Fruit fly (Drosophila melanogaster) whole organism, embryonic: Measurements from ENCODE around the gene Lerp.

Experiments used
- CG10147 ChIP-seq: fragments of 200-800 bp; sonication (Bioruptor generic); optimal IDR thresholded peaks from 2 replicates; lab custom pipeline; 2019; ENCODE audit warnings: missing biosample characterization, mild to moderate bottlenecking, missing genetic modification characterization, moderate library complexity
- CG10267 ChIP-seq: fragments of 200-800 bp; sonication (Bioruptor generic); optimal IDR thresholded peaks from 2 replicates; lab custom pipeline; 2018; ENCODE audit warnings: missing biosample characterization, mild to moderate bottlenecking, missing genetic modification characterization, moderate library complexity
- CG10321 ChIP-seq: fragments of 200-800 bp; sonication (Bioruptor generic); IDR thresholded peaks from 2 replicates; pipeline ENCODE4 v1.3.6; 2022; ENCODE audit warnings: missing biosample characterization, missing genetic modification characterization
- CG11398 ChIP-seq: fragments of 200-800 bp; sonication (Bioruptor generic); optimal IDR thresholded peaks from 2 replicates; lab custom pipeline; 2016; ENCODE audit warnings: missing biosample characterization, missing genetic modification characterization
- CG11504 ChIP-seq: fragments of 200-800 bp; sonication (Bioruptor generic); optimal IDR thresholded peaks from 3 replicates; lab custom pipeline; 2019; ENCODE audit warnings: missing biosample characterization, mild to moderate bottlenecking, missing genetic modification characterization, moderate library complexity
- CG11695 ChIP-seq: fragments of 200-800 bp; sonication (Bioruptor generic); IDR thresholded peaks from 3 replicates; pipeline ENCODE4 v1.3.6; 2022; ENCODE audit warnings: missing biosample characterization, missing genetic modification characterization
- CG13894 ChIP-seq: fragments of 200-800 bp; sonication (Bioruptor generic); optimal IDR thresholded peaks from 3 replicates; lab custom pipeline; 2018; ENCODE audit warnings: missing biosample characterization, mild to moderate bottlenecking, missing genetic modification characterization, moderate library complexity
- CG14014 ChIP-seq: fragments of 200-800 bp; sonication (Bioruptor generic); IDR thresholded peaks from 2 replicates; pipeline ENCODE4 v1.3.6; 2022; ENCODE audit warnings: missing biosample characterization, missing genetic modification characterization
- CG1529 ChIP-seq: fragments of 200-800 bp; sonication (Bioruptor generic); optimal IDR thresholded peaks from 3 replicates; lab custom pipeline; 2018; ENCODE audit warnings: missing biosample characterization, missing genetic modification characterization
- CG15601 ChIP-seq: fragments of 200-800 bp; sonication (Bioruptor generic); optimal IDR thresholded peaks from 3 replicates; lab custom pipeline; 2019; ENCODE audit warnings: missing biosample characterization, mild to moderate bottlenecking, missing genetic modification characterization, moderate library complexity
- CG1647 ChIP-seq: fragments of 200-800 bp; sonication (Bioruptor generic); optimal IDR thresholded peaks from 3 replicates; lab custom pipeline; 2016; ENCODE audit warnings: missing biosample characterization, missing genetic modification characterization
- CG16813 ChIP-seq: fragments of 200-800 bp; sonication (Bioruptor generic); IDR thresholded peaks from 3 replicates; pipeline ENCODE4 v1.3.6; 2022; ENCODE audit warnings: missing biosample characterization, missing genetic modification characterization; ENCODE audit not compliant: partially characterized antibody
- CG17612 ChIP-seq: fragments of 200-800 bp; sonication (Bioruptor generic); IDR thresholded peaks from 2 replicates; pipeline ENCODE4 v1.3.6; 2022; ENCODE audit warnings: missing biosample characterization, missing genetic modification characterization
- CG2120 ChIP-seq: fragments of 200-800 bp; sonication (Bioruptor generic); optimal IDR thresholded peaks from 3 replicates; lab custom pipeline; 2016; ENCODE audit warnings: missing biosample characterization, missing genetic modification characterization
- CG31365 ChIP-seq: fragments of 200-800 bp; sonication (Bioruptor generic); optimal IDR thresholded peaks from 2 replicates; lab custom pipeline; 2018; ENCODE audit warnings: missing biosample characterization, mild to moderate bottlenecking, missing genetic modification characterization
- CG3407 ChIP-seq: fragments of 200-800 bp; sonication (Bioruptor generic); optimal IDR thresholded peaks from 2 replicates; lab custom pipeline; 2018; ENCODE audit warnings: missing biosample characterization, mild to moderate bottlenecking, missing genetic modification characterization
- CG34422 ChIP-seq: fragments of 200-800 bp; sonication (Bioruptor generic); IDR thresholded peaks from 3 replicates; pipeline ENCODE4 v1.3.6; 2022; ENCODE audit warnings: missing biosample characterization, missing genetic modification characterization
- CG3838 ChIP-seq: fragments of 200-800 bp; sonication (Bioruptor generic); optimal IDR thresholded peaks from 3 replicates; lab custom pipeline; 2016; ENCODE audit warnings: missing biosample characterization, missing genetic modification characterization
- CG6175 ChIP-seq: fragments of 200-800 bp; sonication (Bioruptor generic); IDR thresholded peaks from 3 replicates; pipeline ENCODE4 v1.3.6; 2022; ENCODE audit warnings: missing biosample characterization, missing genetic modification characterization
- CG6654 ChIP-seq: fragments of 200-800 bp; sonication (Bioruptor generic); optimal IDR thresholded peaks from 2 replicates; lab custom pipeline; 2017; ENCODE audit warnings: missing biosample characterization, mild to moderate bottlenecking, missing genetic modification characterization
- CG6683 ChIP-seq: fragments of 200-800 bp; sonication (Bioruptor generic); optimal IDR thresholded peaks from 2 replicates; lab custom pipeline; 2017; ENCODE audit warnings: missing biosample characterization, mild to moderate bottlenecking, missing genetic modification characterization, missing genetic modification reagents
- CG6765 ChIP-seq: fragments of 200-800 bp; sonication (Bioruptor generic); optimal IDR thresholded peaks from 3 replicates; lab custom pipeline; 2017; ENCODE audit warnings: missing biosample characterization, mild to moderate bottlenecking, missing genetic modification characterization
- CG8765 ChIP-seq: fragments of 200-800 bp; sonication (Bioruptor generic); IDR thresholded peaks from 2 replicates; pipeline ENCODE4 v1.3.6; 2022; ENCODE audit warnings: missing biosample characterization, missing genetic modification characterization
- Dek ChIP-seq: fragments of 200-800 bp; sonication (Bioruptor generic); optimal IDR thresholded peaks from 3 replicates; lab custom pipeline; 2019; ENCODE audit warnings: missing biosample characterization, mild to moderate bottlenecking, missing genetic modification characterization, moderate library complexity
- E2f1 ChIP-seq: fragments of 200-800 bp; sonication (Bioruptor generic); IDR thresholded peaks from 2 replicates; pipeline ENCODE4 v1.3.6; 2022; ENCODE audit warnings: missing biosample characterization, missing genetic modification characterization
- Eip74EF ChIP-seq, 2 experiments: fragments of 200-800 bp in 1 of 2; fragments of >200 bp in 1 of 2; sonication (Bioruptor generic) in 1 of 2; optimal IDR thresholded peaks; 2 replicates each; lab custom pipeline; 2017 to 2019; ENCODE audit warnings: missing biosample characterization in 2 of 2, missing genetic modification characterization in 2 of 2, mild to moderate bottlenecking in 1 of 2, moderate library complexity in 1 of 2
- Ets97D ChIP-seq: fragments of 200-800 bp; sonication (Bioruptor generic); optimal IDR thresholded peaks from 3 replicates; lab custom pipeline; 2016; ENCODE audit warnings: missing biosample characterization, missing genetic modification characterization
- Hr78 ChIP-seq, 2 experiments: fragments of 200-800 bp in 1 of 2; fragments of >200 bp in 1 of 2; sonication (Bioruptor generic) in 1 of 2; optimal IDR thresholded peaks; 2 replicates each; lab custom pipeline; 2017 to 2019; ENCODE audit warnings: missing biosample characterization in 2 of 2, missing genetic modification characterization in 2 of 2, mild to moderate bottlenecking in 1 of 2, moderate library complexity in 1 of 2
- Mrtf ChIP-seq: fragments of 200-800 bp; sonication (Bioruptor generic); IDR thresholded peaks from 3 replicates; pipeline ENCODE4 v1.3.6; 2022; ENCODE audit warnings: missing biosample characterization, missing genetic modification characterization
- NK7.1 ChIP-seq: fragments of 200-800 bp; sonication (Bioruptor generic); optimal IDR thresholded peaks from 3 replicates; lab custom pipeline; 2016; ENCODE audit warnings: missing biosample characterization, missing genetic modification characterization
- Nf-YB ChIP-seq: fragments of 200-800 bp; sonication (Bioruptor generic); optimal IDR thresholded peaks from 3 replicates; lab custom pipeline; 2019; ENCODE audit warnings: missing biosample characterization, mild to moderate bottlenecking, missing genetic modification characterization, moderate library complexity
- Optix ChIP-seq: fragments of 200-800 bp; sonication (Bioruptor generic); IDR thresholded peaks from 3 replicates; pipeline ENCODE4 v1.3.6; 2022; ENCODE audit warnings: missing biosample characterization, missing genetic modification characterization
- PHDP ChIP-seq: fragments of 200-800 bp; sonication (Bioruptor generic); optimal IDR thresholded peaks from 3 replicates; lab custom pipeline; 2018; ENCODE audit warnings: missing biosample characterization, mild to moderate bottlenecking, missing genetic modification characterization, moderate library complexity
- ara ChIP-seq: fragments of 200-800 bp; sonication (Bioruptor generic); IDR thresholded peaks from 2 replicates; pipeline ENCODE4 v1.3.6; 2022; ENCODE audit warnings: missing biosample characterization, missing genetic modification characterization
- cad ChIP-seq: fragments of >200 bp; optimal IDR thresholded peaks from 2 replicates; lab custom pipeline; 2017; ENCODE audit warnings: missing biosample characterization, missing genetic modification characterization
- ewg ChIP-seq: fragments of 200-800 bp; sonication (Bioruptor generic); optimal IDR thresholded peaks from 3 replicates; lab custom pipeline; 2017; ENCODE audit warnings: mild to moderate bottlenecking, missing biosample characterization, missing genetic modification reagents, missing genetic modification characterization
- gem ChIP-seq: fragments of 200-800 bp; sonication (Bioruptor generic); optimal IDR thresholded peaks from 2 replicates; lab custom pipeline; 2019; ENCODE audit warnings: missing biosample characterization, mild to moderate bottlenecking, missing genetic modification characterization, moderate library complexity
- gsb ChIP-seq: fragments of 200-800 bp; sonication (Bioruptor generic); IDR thresholded peaks from 2 replicates; pipeline ENCODE4 v1.3.6; 2022; ENCODE audit warnings: missing biosample characterization, missing genetic modification characterization
- insv ChIP-seq, 2 experiments: fragments of 200-800 bp; sonication (Bioruptor generic); optimal IDR thresholded peaks; 3 replicates each; lab custom pipeline; 2016 to 2018; ENCODE audit warnings: missing biosample characterization in 2 of 2, missing genetic modification characterization in 2 of 2
- kah ChIP-seq: fragments of 200-800 bp; sonication (Bioruptor generic); optimal IDR thresholded peaks from 2 replicates; lab custom pipeline; 2018; ENCODE audit warnings: missing biosample characterization, mild to moderate bottlenecking, missing genetic modification characterization
- kay ChIP-seq: fragments of 200-800 bp; sonication (Bioruptor generic); optimal IDR thresholded peaks from 2 replicates; lab custom pipeline; 2016; ENCODE audit warnings: missing biosample characterization, missing genetic modification characterization
- klu ChIP-seq: fragments of 200-800 bp; sonication (Bioruptor generic); IDR thresholded peaks from 2 replicates; pipeline ENCODE4 v1.3.6; 2022; ENCODE audit warnings: missing biosample characterization, missing genetic modification characterization
- maf-S ChIP-seq: fragments of 200-800 bp; sonication (Bioruptor generic); optimal IDR thresholded peaks from 2 replicates; lab custom pipeline; 2016; ENCODE audit warnings: missing biosample characterization, missing genetic modification characterization
- mld ChIP-seq: fragments of 200-800 bp; sonication (Bioruptor generic); IDR thresholded peaks from 3 replicates; pipeline ENCODE4 v1.3.6; 2022; ENCODE audit warnings: missing biosample characterization, missing genetic modification characterization; ENCODE audit not compliant: partially characterized antibody
- nerfin-1 ChIP-seq: fragments of 200-800 bp; sonication (Bioruptor generic); optimal IDR thresholded peaks from 3 replicates; lab custom pipeline; 2019; ENCODE audit warnings: missing biosample characterization, mild to moderate bottlenecking, missing genetic modification characterization, moderate library complexity
- odd ChIP-seq: fragments of 200-800 bp; sonication (Bioruptor generic); optimal IDR thresholded peaks from 2 replicates; lab custom pipeline; 2017; ENCODE audit warnings: missing biosample characterization, mild to moderate bottlenecking, missing genetic modification characterization
- pita ChIP-seq: fragments of 200-800 bp; sonication (Bioruptor generic); optimal IDR thresholded peaks from 2 replicates; lab custom pipeline; 2017; ENCODE audit warnings: missing biosample characterization, mild to moderate bottlenecking, missing genetic modification characterization
- sens-2 ChIP-seq: fragments of 200-800 bp; sonication (Bioruptor generic); IDR thresholded peaks from 2 replicates; pipeline ENCODE4 v1.3.6; 2022; ENCODE audit warnings: missing biosample characterization, missing genetic modification characterization
- slp2 ChIP-seq: fragments of 200-800 bp; sonication (Bioruptor generic); optimal IDR thresholded peaks from 2 replicates; lab custom pipeline; 2016; ENCODE audit warnings: missing biosample characterization, missing genetic modification characterization
- toy ChIP-seq: fragments of 200-800 bp; sonication (Bioruptor generic); IDR thresholded peaks from 2 replicates; pipeline ENCODE4 v1.3.6; 2022; ENCODE audit warnings: missing biosample characterization, missing genetic modification characterization
- unpg ChIP-seq: fragments of 200-800 bp; sonication (Bioruptor generic); optimal IDR thresholded peaks from 3 replicates; lab custom pipeline; 2018; ENCODE audit warnings: missing biosample characterization, mild to moderate bottlenecking, missing genetic modification characterization, moderate library complexity

The Lerp gene

DNA sequence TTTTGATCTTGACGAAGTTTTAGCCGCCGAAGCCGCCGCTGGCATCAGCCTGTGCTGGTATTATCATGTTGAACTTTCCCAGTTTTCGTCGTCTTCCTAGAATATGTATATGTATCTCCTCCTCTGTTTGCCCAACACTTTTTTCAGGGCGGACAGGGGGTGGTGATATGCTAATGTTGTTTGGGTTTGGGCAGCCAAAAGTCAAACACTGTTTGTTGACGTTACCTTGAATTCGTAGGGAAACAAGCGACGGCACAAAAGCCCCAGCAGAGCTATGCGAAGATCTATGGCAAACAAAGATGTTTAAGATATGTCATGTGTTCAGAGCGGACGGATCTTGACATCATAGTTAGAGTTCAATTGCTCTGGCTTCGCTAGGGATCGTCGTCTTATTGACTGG is 45.8 kb upstream of the Lerp start (continued):
- TF ChIP-seq ara (GFP tag; lab: Robert Waterston, UW) = no peak
- no peak for TF ChIP-seq Optix (GFP tag; lab: Robert Waterston, UW)
- no peak for TF ChIP-seq CG11398 (GFP tag; lab: Kevin White, UChicago)
- TF ChIP-seq CG3407 (GFP tag; lab: Kevin White, UChicago) = peak; percentile 41
- no peak for TF ChIP-seq pita (GFP tag; lab: Kevin White, UChicago)
- no peak for TF ChIP-seq CG10147 (GFP tag; lab: Kevin White, UChicago)
- peak; percentile 32 for TF ChIP-seq PHDP (tag; lab: Kevin White, UChicago)
- TF ChIP-seq CG6683 (GFP tag; lab: Kevin White, UChicago) = no peak
- no peak; the same call in 1 of the 2 replicates for TF ChIP-seq CG14014 (GFP tag; lab: Robert Waterston, UW)
- no peak for TF ChIP-seq CG6175 (GFP tag; lab: Robert Waterston, UW)
- TF ChIP-seq nerfin-1 (tag; lab: Kevin White, UChicago) = peak; percentile 18
- TF ChIP-seq ewg (GFP tag; lab: Kevin White, UChicago) = no peak
- no peak for TF ChIP-seq cad
- TF ChIP-seq CG10267 (tag; lab: Kevin White, UChicago) = no peak
- no peak for TF ChIP-seq mld (GFP tag; lab: Robert Waterston, UW)
- no peak for TF ChIP-seq CG31365 (tag; lab: Kevin White, UChicago)
- no peak for TF ChIP-seq maf-S (GFP tag; lab: Kevin White, UChicago)
- peak in 1 of 2 experiments; percentile 41 for TF ChIP-seq Hr78 (GFP tag; optimal IDR thresholded peaks at IDR 0.05; lab: Kevin White, UChicago)
- TF ChIP-seq CG10321 (GFP tag; lab: Robert Waterston, UW) = no peak
- peak; percentile 16 for TF ChIP-seq unpg (GFP tag; lab: Kevin White, UChicago)
- TF ChIP-seq E2f1 (GFP tag; lab: Robert Waterston, UW) = no peak
- TF ChIP-seq Nf-YB (GFP tag; lab: Kevin White, UChicago) = no peak
- no peak for TF ChIP-seq CG1647 (GFP tag; lab: Kevin White, UChicago)
- no peak for TF ChIP-seq gsb
- peak; percentile 53 for TF ChIP-seq CG15601 (tag; lab: Kevin White, UChicago)
- TF ChIP-seq Dek = no peak
- no peak for TF ChIP-seq NK7.1 (GFP tag; lab: Kevin White, UChicago)
- TF ChIP-seq kay = no peak
- TF ChIP-seq CG17612 (GFP tag; lab: Robert Waterston, UW) = no peak
- TF ChIP-seq Eip74EF (GFP tag; optimal IDR thresholded peaks at IDR 0.05; lab: Kevin White, UChicago) = no peak
- no peak for TF ChIP-seq klu (GFP tag; lab: Robert Waterston, UW)
- no peak for TF ChIP-seq CG1529 (GFP tag; lab: Kevin White, UChicago)
- peak; percentile 34 for TF ChIP-seq odd
- TF ChIP-seq CG6765 (GFP tag; lab: Kevin White, UChicago) = no peak
- no peak for TF ChIP-seq CG2120 (GFP tag; lab: Kevin White, UChicago)
- TF ChIP-seq CG8765 (GFP tag; lab: Robert Waterston, UW) = no peak
- TF ChIP-seq insv (GFP tag; optimal IDR thresholded peaks at IDR 0.05; lab: Kevin White, UChicago) = no peak
- no peak for TF ChIP-seq slp2 (GFP tag; lab: Kevin White, UChicago)
- TF ChIP-seq CG34422 (GFP tag; lab: Robert Waterston, UW) = no peak
- TF ChIP-seq CG6654 (GFP tag; lab: Kevin White, UChicago) = no peak
- no peak for TF ChIP-seq kah
- no peak for TF ChIP-seq sens-2 (GFP tag; lab: Robert Waterston, UW)
- TF ChIP-seq Ets97D (GFP tag; lab: Kevin White, UChicago) = no peak
- TF ChIP-seq gem = peak; percentile 24
- no peak for TF ChIP-seq CG11504 (tag; lab: Kevin White, UChicago)
- no peak for TF ChIP-seq CG3838
- TF ChIP-seq CG11695 (GFP tag; lab: Robert Waterston, UW) = 0 out of 3 replicates have a peak, but pooled peaks have one; percentile 37
- TF ChIP-seq CG16813 (GFP tag; lab: Robert Waterston, UW) = no peak
- no peak for TF ChIP-seq CG13894
- no peak for TF ChIP-seq toy (GFP tag; lab: Robert Waterston, UW)
- no peak for TF ChIP-seq Mrtf (GFP tag; lab: Robert Waterston, UW)
